Fruit fly (Drosophila melanogaster): ENCODE results near the gene sNPF.

The sNPF gene

DNA sequence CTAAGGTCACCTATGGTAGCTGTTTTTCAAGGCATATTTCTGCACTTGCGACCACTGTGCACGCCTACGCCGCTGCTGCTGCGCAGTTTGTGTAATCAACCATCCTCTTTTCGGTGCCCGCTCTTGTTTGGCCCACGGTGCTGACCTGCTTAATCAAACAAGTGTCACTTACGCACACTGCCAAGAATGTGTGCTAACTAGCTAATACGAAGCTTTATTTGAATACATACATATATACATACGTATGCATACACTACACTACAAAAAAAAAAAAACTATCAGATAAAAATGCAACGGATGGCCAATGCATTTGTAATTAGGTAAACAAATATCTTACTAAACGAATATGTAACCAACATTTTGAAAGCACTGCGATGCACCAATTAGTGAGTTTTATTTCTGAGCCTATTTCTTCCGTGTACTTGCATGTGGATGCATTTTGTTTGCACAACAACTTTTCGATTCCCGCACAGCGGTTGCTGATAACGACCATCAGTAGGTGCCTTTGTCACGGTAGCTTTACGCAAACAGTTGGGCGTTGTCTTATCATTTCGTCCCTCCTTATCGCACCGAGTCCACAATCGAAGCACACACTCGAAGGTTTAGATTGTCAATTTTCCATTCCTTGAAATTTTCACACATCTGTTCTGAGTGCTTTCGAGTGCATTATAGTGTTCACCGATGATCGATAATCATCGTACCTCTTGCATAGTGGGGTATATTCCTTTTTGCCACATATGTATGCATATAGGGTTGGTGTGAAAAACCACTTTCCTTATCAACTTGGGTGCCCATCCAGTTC, 58.8 kb downstream of the sNPF start (continued):
- TF ChIP-seq Ssrp (tag; optimal IDR thresholded peaks at IDR 0.05) (peak; percentile 73), dmrt99B (tag; optimal IDR thresholded peaks at IDR 0.05) (peak; percentile 88), dan (GFP tag; IDR thresholded peaks at IDR 0.05) (peak; percentile 51; the same call in 1 of the 2 replicates), CG4360 (GFP tag; IDR thresholded peaks at IDR 0.05) (peak; percentile 67), NC2β (GFP tag; optimal IDR thresholded peaks at IDR 0.05) (peak; percentile 74), Ptx1 (GFP tag; IDR thresholded peaks at IDR 0.05) (peak; percentile 87), Side (GFP tag; optimal IDR thresholded peaks at IDR 0.05) (peak; percentile 81), Drgx (GFP tag; IDR thresholded peaks at IDR 0.05) (peak; percentile 98), Asciz (GFP tag; optimal IDR thresholded peaks at IDR 0.05) (peak; percentile 90), btn (GFP tag; optimal IDR thresholded peaks at IDR 0.05) (peak; percentile 67), CG7357 (GFP tag; IDR thresholded peaks at IDR 0.05) (peak; percentile 55; the same call in 2 of the 3 replicates), CG9727 (GFP tag; optimal IDR thresholded peaks at IDR 0.05) (peak; percentile 77), jing (GFP tag; optimal IDR thresholded peaks at IDR 0.05) (peak; percentile 62), CG3163 (GFP tag; optimal IDR thresholded peaks at IDR 0.05) (peak; percentile 54), Rx (GFP tag; IDR thresholded peaks at IDR 0.05) (peak; percentile 89), Hmr (GFP tag; optimal IDR thresholded peaks at IDR 0.05) (peak; percentile 81), fu2 (GFP tag; optimal IDR thresholded peaks at IDR 0.05) (peak; percentile 63), h (optimal IDR thresholded peaks at IDR 0.05) (no peak), CG4617 (GFP tag; optimal IDR thresholded peaks at IDR 0.05; ENCODE audit: borderline replicate concordance) (no peak), CG8924 (tag; optimal IDR thresholded peaks at IDR 0.05) (peak; percentile 83), ERR (GFP tag; optimal IDR thresholded peaks at IDR 0.05) (peak; percentile 6), CG2889 (GFP tag; IDR thresholded peaks at IDR 0.05) (peak; percentile 69), CG34224 (GFP tag; IDR thresholded peaks at IDR 0.05; ENCODE audit: partially characterized antibody) (peak; percentile 16; the same call in 1 of the 3 replicates), CG3281 (GFP tag; optimal IDR thresholded peaks at IDR 0.05) (peak; percentile 77), danr (GFP tag; IDR thresholded peaks at IDR 0.05) (peak; percentile 63), CG12071 (GFP tag; optimal IDR thresholded peaks at IDR 0.05) (peak; percentile 83), Tbp (GFP tag; optimal IDR thresholded peaks at IDR 0.05) (no peak), CG7372 (GFP tag; IDR thresholded peaks at IDR 0.05) (peak; percentile 83), gcm (GFP tag; optimal IDR thresholded peaks at IDR 0.05) (peak; percentile 87), CG13123 (GFP tag; optimal IDR thresholded peaks at IDR 0.05) (peak; percentile 77), ro (GFP tag; IDR thresholded peaks at IDR 0.05) (no peak; the same call in 1 of the 2 replicates), kni (GFP tag; optimal IDR thresholded peaks at IDR 0.05) (peak; percentile 88), Atf-2 (GFP tag; optimal IDR thresholded peaks at IDR 0.05) (peak; percentile 79), Dll (GFP tag; IDR thresholded peaks at IDR 0.05; ENCODE audit: partially characterized antibody) (no peak), gem (tag; optimal IDR thresholded peaks at IDR 0.05) (peak; percentile 88), NC2α (GFP tag; optimal IDR thresholded peaks at IDR 0.05) (peak; percentile 72), CG10959 (GFP tag; IDR thresholded peaks at IDR 0.05) (peak; percentile 59), inv (GFP tag; IDR thresholded peaks at IDR 0.05; ENCODE audit: partially characterized antibody) (no peak), ssp (GFP tag; IDR thresholded peaks at IDR 0.05) (peak; percentile 68), nerfin-1 (tag; optimal IDR thresholded peaks at IDR 0.05) (peak; percentile 77), CG13624 (GFP tag; optimal IDR thresholded peaks at IDR 0.05) (peak; percentile 87), grn (GFP tag; optimal IDR thresholded peaks at IDR 0.05) (peak; percentile 95), Oli (tag; optimal IDR thresholded peaks at IDR 0.05) (peak; percentile 81), fd3F (GFP tag; optimal IDR thresholded peaks at IDR 0.05) (peak; percentile 56), ap (GFP tag; IDR thresholded peaks at IDR 0.05) (peak; percentile 83), CG14860 (GFP tag; IDR thresholded peaks at IDR 0.05; ENCODE audit: partially characterized antibody) (no peak), HmgD (GFP tag; optimal IDR thresholded peaks at IDR 0.05) (peak; percentile 8), D19B (GFP tag; optimal IDR thresholded peaks at IDR 0.05) (peak; percentile 62), Bteb2 (GFP tag; optimal IDR thresholded peaks at IDR 0.05) (peak; percentile 81)

Data from whole organism, embryonic.